Worm (Caenorhabditis elegans) whole organism, L1 larva: ENCODE data around the gene hda-2.

ENCODE experiments used
- C04F5.9 ChIP-seq: sonication (generic microtip); optimal IDR thresholded peaks from 2 replicates; lab custom pipeline; 2016; ENCODE audit warnings: missing genetic modification characterization, missing compliant biosample characterization
- C16A3.4 ChIP-seq: fragments of 150-350 bp; optimal IDR thresholded peaks from 2 replicates; lab custom pipeline; 2014; ENCODE audit warnings: missing biosample characterization, missing genetic modification characterization
- F16B12.6 ChIP-seq: fragments of 150-350 bp; optimal IDR thresholded peaks from 2 replicates; lab custom pipeline; 2014; ENCODE audit warnings: missing biosample characterization, missing genetic modification characterization
- alr-1 ChIP-seq: fragments of 200-800 bp; sonication (Bioruptor generic); optimal IDR thresholded peaks from 2 replicates; lab custom pipeline; 2018; ENCODE audit warnings: borderline replicate concordance, mild to moderate bottlenecking, missing genetic modification characterization, missing compliant biosample characterization
- aly-2 ChIP-seq: fragments of 150-350 bp; optimal IDR thresholded peaks from 2 replicates; lab custom pipeline; 2014; ENCODE audit warnings: missing biosample characterization, missing genetic modification characterization
- ama-1 ChIP-seq: fragments of 150-350 bp; optimal IDR thresholded peaks from 2 replicates; lab custom pipeline; 2014
- ceh-63 ChIP-seq: fragments of 200-800 bp; sonication (Bioruptor generic); optimal IDR thresholded peaks from 2 replicates; lab custom pipeline; 2018; ENCODE audit warnings: mild to moderate bottlenecking, missing genetic modification characterization, missing compliant biosample characterization
- ceh-82 ChIP-seq, 3 experiments: fragments of 150-350 bp in 1 of 3; sonication (generic microtip) in 2 of 3; optimal IDR thresholded peaks; 2 replicates each; lab custom pipeline; 2014 to 2017; ENCODE audit warnings: missing biosample characterization in 3 of 3, missing genetic modification characterization in 3 of 3
- ceh-88 ChIP-seq: fragments of 200-800 bp; sonication (Bioruptor generic); IDR thresholded peaks from 2 replicates; pipeline ENCODE4 v1.3.6; 2022; ENCODE audit warnings: missing genetic modification characterization, missing compliant biosample characterization
- ceh-90 ChIP-seq: sonication (generic microtip); optimal IDR thresholded peaks from 2 replicates; lab custom pipeline; 2016; ENCODE audit warnings: missing genetic modification characterization, missing compliant biosample characterization
- efl-1 ChIP-seq, 4 experiments: fragments of 150-350 bp; optimal IDR thresholded peaks in 3 of 4; peaks in 1 of 4; 1 replicate in 1 of 4; 2 replicates in 3 of 4; lab custom pipeline; 2014; ENCODE audit warnings: missing biosample characterization in 2 of 4, missing genetic modification characterization in 2 of 4, missing genetic modification reagents in 2 of 4
- efl-3 ChIP-seq: fragments of 200-800 bp; sonication (Bioruptor generic); optimal IDR thresholded peaks from 2 replicates; lab custom pipeline; 2018; ENCODE audit warnings: mild to moderate bottlenecking, missing genetic modification characterization, missing compliant biosample characterization
- egl-13 ChIP-seq: sonication (generic microtip); optimal IDR thresholded peaks from 2 replicates; lab custom pipeline; 2016; ENCODE audit warnings: missing genotype, missing genetic modification reagents, missing genetic modification characterization, missing compliant biosample characterization
- egl-27 ChIP-seq, 2 experiments: fragments of 150-350 bp in 1 of 2; sonication (generic microtip); optimal IDR thresholded peaks; 3 replicates each; lab custom pipeline; 2017 to 2018; ENCODE audit warnings: missing biosample characterization in 2 of 2, missing genetic modification characterization in 2 of 2, missing genetic modification reagents in 2 of 2
- elt-3 ChIP-seq, 6 experiments: fragments of 150-350 bp in 1 of 6; sonication (generic microtip); optimal IDR thresholded peaks; 2 replicates each; lab custom pipeline; 2017 to 2018; ENCODE audit warnings: missing biosample characterization in 6 of 6, missing genetic modification characterization in 6 of 6, inconsistent platforms in 1 of 6
- ets-5 ChIP-seq: fragments of 200-800 bp; sonication (Bioruptor generic); IDR thresholded peaks from 2 replicates; pipeline ENCODE4 v1.3.6; 2022; ENCODE audit warnings: missing genetic modification characterization, missing compliant biosample characterization
- fkh-10 ChIP-seq: sonication (generic microtip); optimal IDR thresholded peaks from 2 replicates; lab custom pipeline; 2017; ENCODE audit warnings: missing biosample characterization, missing genetic modification reagents, missing genetic modification characterization
- fkh-4 ChIP-seq: sonication (generic microtip); optimal IDR thresholded peaks from 2 replicates; lab custom pipeline; 2016; ENCODE audit warnings: missing compliant biosample characterization, missing genetic modification characterization, borderline replicate concordance
- grh-1 ChIP-seq: fragments of 200-800 bp; sonication (Bioruptor generic); IDR thresholded peaks from 2 replicates; pipeline ENCODE4 v1.3.6; 2022; ENCODE audit warnings: missing genetic modification reagents, missing genetic modification characterization, missing compliant biosample characterization
- hlh-4 ChIP-seq: sonication (generic microtip); optimal IDR thresholded peaks from 2 replicates; lab custom pipeline; 2016; ENCODE audit warnings: mild to moderate bottlenecking, missing genetic modification characterization, missing compliant biosample characterization
- jun-1 ChIP-seq: fragments of 150-350 bp; optimal IDR thresholded peaks from 2 replicates; lab custom pipeline; 2014; ENCODE audit warnings: missing biosample characterization, missing genetic modification reagents, missing genetic modification characterization
- lin-14 ChIP-seq: fragments of 200-800 bp; sonication (Bioruptor generic); optimal IDR thresholded peaks from 2 replicates; lab custom pipeline; 2018; ENCODE audit warnings: mild to moderate bottlenecking, missing genetic modification characterization, moderate library complexity, missing compliant biosample characterization
- lin-15B ChIP-seq: fragments of 150-350 bp; sonication (generic microtip); optimal IDR thresholded peaks from 3 replicates; lab custom pipeline; 2014; ENCODE audit warnings: missing biosample characterization, missing genetic modification characterization
- lin-35 ChIP-seq, 2 experiments: fragments of 150-350 bp; optimal IDR thresholded peaks; 2 replicates each; lab custom pipeline; 2014; ENCODE audit warnings: missing biosample characterization in 2 of 2, missing genetic modification characterization in 2 of 2, missing genetic modification reagents in 2 of 2
- lir-3 ChIP-seq: sonication (generic microtip); optimal IDR thresholded peaks from 2 replicates; lab custom pipeline; 2016; ENCODE audit warnings: mild to moderate bottlenecking, missing genetic modification characterization, moderate library complexity, missing compliant biosample characterization; ENCODE audit not compliant: poor library complexity
- mdl-1 ChIP-seq, 2 experiments: fragments of 150-350 bp; optimal IDR thresholded peaks; 2 replicates each; lab custom pipeline; 2014 to 2017; ENCODE audit warnings: missing biosample characterization in 2 of 2, missing genetic modification characterization in 2 of 2, inconsistent platforms in 1 of 2
- mef-2 ChIP-seq: fragments of 150-350 bp; optimal IDR thresholded peaks from 2 replicates; lab custom pipeline; 2014; ENCODE audit warnings: missing biosample characterization, missing genetic modification characterization
- mep-1 ChIP-seq: fragments of 150-350 bp; optimal IDR thresholded peaks from 2 replicates; lab custom pipeline; 2014; ENCODE audit warnings: missing biosample characterization, missing genetic modification characterization
- nhr-11 ChIP-seq: fragments of 150-350 bp; optimal IDR thresholded peaks from 2 replicates; lab custom pipeline; 2014; ENCODE audit warnings: missing biosample characterization, missing genetic modification characterization
- nhr-12 ChIP-seq: sonication (generic microtip); optimal IDR thresholded peaks from 2 replicates; lab custom pipeline; 2017; ENCODE audit warnings: missing biosample characterization, missing genetic modification characterization
- nhr-19 ChIP-seq: fragments of 200-800 bp; sonication (Bioruptor generic); conservative IDR thresholded peaks from 2 replicates; pipeline ENCODE4 v1.3.6; 2022; ENCODE audit warnings: missing genetic modification characterization, missing compliant biosample characterization
- nhr-20 ChIP-seq: sonication (generic microtip); optimal IDR thresholded peaks from 2 replicates; lab custom pipeline; 2016; ENCODE audit warnings: mild to moderate bottlenecking, missing genetic modification characterization, missing compliant biosample characterization
- nhr-237 ChIP-seq: fragments of 150-350 bp; optimal IDR thresholded peaks from 2 replicates; lab custom pipeline; 2014; ENCODE audit warnings: missing biosample characterization, missing genetic modification characterization
- nhr-28 ChIP-seq: fragments of 150-350 bp; optimal IDR thresholded peaks from 2 replicates; lab custom pipeline; 2014; ENCODE audit warnings: missing biosample characterization, missing genetic modification characterization
- nhr-47 ChIP-seq: sonication (generic microtip); optimal IDR thresholded peaks from 2 replicates; lab custom pipeline; 2016; ENCODE audit warnings: mild to moderate bottlenecking, missing genetic modification characterization, moderate library complexity, missing compliant biosample characterization
- nhr-77 ChIP-seq: fragments of 150-350 bp; optimal IDR thresholded peaks from 2 replicates; lab custom pipeline; 2014; ENCODE audit warnings: missing biosample characterization, missing genetic modification characterization
- nhr-84 ChIP-seq: sonication (generic microtip); optimal IDR thresholded peaks from 2 replicates; lab custom pipeline; 2017; ENCODE audit warnings: missing biosample characterization, missing genetic modification characterization
- nhr-90 ChIP-seq: sonication (generic microtip); optimal IDR thresholded peaks from 2 replicates; lab custom pipeline; 2016; ENCODE audit warnings: mild to moderate bottlenecking, missing genetic modification characterization, missing compliant biosample characterization; ENCODE audit not compliant: poor library complexity
- pag-3 ChIP-seq: sonication (generic microtip); optimal IDR thresholded peaks from 2 replicates; lab custom pipeline; 2017; ENCODE audit warnings: missing genetic modification characterization, mild to moderate bottlenecking, missing compliant biosample characterization, antibody characterized with exemption, borderline replicate concordance; ENCODE audit not compliant: insufficient read depth
- pax-3 ChIP-seq: fragments of 200-800 bp; sonication (Bioruptor generic); optimal IDR thresholded peaks from 2 replicates; lab custom pipeline; 2018; ENCODE audit warnings: mild to moderate bottlenecking, missing genetic modification characterization, moderate library complexity, missing compliant biosample characterization
- rnt-1 ChIP-seq: sonication (generic microtip); optimal IDR thresholded peaks from 2 replicates; lab custom pipeline; 2016; ENCODE audit warnings: mild to moderate bottlenecking, missing genetic modification characterization, moderate library complexity, missing compliant biosample characterization
- snpc-4 ChIP-seq: fragments of 150-350 bp; optimal IDR thresholded peaks from 2 replicates; lab custom pipeline; 2014; ENCODE audit warnings: missing biosample characterization, missing genetic modification characterization
- sptf-1 ChIP-seq: fragments of 150-350 bp; optimal IDR thresholded peaks from 2 replicates; lab custom pipeline; 2014; ENCODE audit warnings: missing biosample characterization, missing genetic modification characterization
- sup-37 ChIP-seq: fragments of 200-800 bp; sonication (Bioruptor generic); optimal IDR thresholded peaks from 2 replicates; lab custom pipeline; 2018; ENCODE audit warnings: mild to moderate bottlenecking, missing genetic modification characterization, missing compliant biosample characterization
- tbx-2 ChIP-seq: sonication (generic microtip); optimal IDR thresholded peaks from 2 replicates; lab custom pipeline; 2016; ENCODE audit warnings: missing genetic modification characterization, missing compliant biosample characterization
- tlp-1 ChIP-seq: fragments of 150-350 bp; optimal IDR thresholded peaks from 2 replicates; lab custom pipeline; 2014; ENCODE audit warnings: missing biosample characterization, missing genetic modification characterization
- unc-86 ChIP-seq: sonication (generic microtip); optimal IDR thresholded peaks from 2 replicates; lab custom pipeline; 2016; ENCODE audit warnings: missing genetic modification characterization, missing compliant biosample characterization
- unc-98 ChIP-seq: fragments of 200-800 bp; sonication (Bioruptor generic); IDR thresholded peaks from 2 replicates; pipeline ENCODE4 v1.3.6; 2022; ENCODE audit warnings: missing genetic modification characterization, missing compliant biosample characterization
- xbp-1 ChIP-seq: sonication (generic microtip); optimal IDR thresholded peaks from 2 replicates; lab custom pipeline; 2016; ENCODE audit warnings: missing genetic modification characterization, missing compliant biosample characterization
- zag-1 ChIP-seq: fragments of 150-350 bp; optimal IDR thresholded peaks from 2 replicates; lab custom pipeline; 2014; ENCODE audit warnings: missing biosample characterization, missing genetic modification characterization
- zip-4 ChIP-seq: fragments of 200-800 bp; sonication (Bioruptor generic); optimal IDR thresholded peaks from 2 replicates; lab custom pipeline; 2018; ENCODE audit warnings: mild to moderate bottlenecking, missing genetic modification characterization, moderate library complexity, missing compliant biosample characterization
- ztf-11 ChIP-seq, 2 experiments: sonication (generic microtip); optimal IDR thresholded peaks; 2 replicates each; lab custom pipeline; 2016 to 2017; ENCODE audit warnings: missing genetic modification characterization in 2 of 2, missing biosample characterization in 1 of 2, missing compliant biosample characterization in 1 of 2
- ztf-4 ChIP-seq: fragments of 150-350 bp; optimal IDR thresholded peaks from 2 replicates; lab custom pipeline; 2014; ENCODE audit warnings: missing biosample characterization, missing genetic modification characterization

hda-2 gene

DNA sequence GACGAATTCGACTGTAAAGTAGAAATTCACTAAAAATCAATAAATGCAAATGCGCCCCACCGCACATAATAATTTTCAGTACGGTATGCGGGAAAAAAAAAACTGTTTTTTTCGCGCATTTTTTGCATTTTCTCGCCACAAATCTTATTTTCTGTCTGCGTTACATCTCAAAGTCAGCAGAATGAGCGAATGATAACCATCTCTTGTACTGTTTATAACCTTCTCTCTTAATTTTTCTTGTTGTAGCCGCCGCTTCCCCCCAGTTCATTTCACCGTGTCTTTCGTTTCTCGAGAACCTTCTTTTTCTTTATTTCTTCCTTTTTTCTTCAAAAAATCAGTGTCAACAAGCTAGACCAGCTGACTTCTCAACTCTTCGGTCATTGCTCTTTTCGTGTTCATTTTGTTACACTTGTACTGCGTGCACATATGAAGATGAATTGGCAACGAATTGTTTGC, 6.8 kb downstream of the hda-2 start:
- peak; percentile 68 for TF ChIP-seq nhr-20
- TF ChIP-seq hlh-4 (tag; lab: Kevin White, UChicago): no peak
- no peak for TF ChIP-seq nhr-28 (tag; lab: Kevin White, UChicago)
- TF ChIP-seq unc-98 (GFP tag; lab: Robert Waterston, UW): no peak
- TF ChIP-seq mef-2 (tag; lab: Kevin White, UChicago): no peak
- no peak for TF ChIP-seq jun-1 (tag; lab: Kevin White, UChicago)
- no peak for TF ChIP-seq snpc-4 (tag; lab: Kevin White, UChicago)
- TF ChIP-seq ama-1 (lab: Kevin White, UChicago): no peak
- no peak for TF ChIP-seq fkh-4 (tag; lab: Kevin White, UChicago)
- no peak for TF ChIP-seq nhr-11 (tag; lab: Kevin White, UChicago)
- TF ChIP-seq lir-3 (tag; lab: Kevin White, UChicago): no peak
- no peak for TF ChIP-seq pag-3
- no peak for TF ChIP-seq ceh-82 (tag; optimal IDR thresholded peaks at IDR 0.05; lab: Kevin White, UChicago)
- no peak for TF ChIP-seq efl-3 (GFP tag; lab: Kevin White, UChicago)
- TF ChIP-seq efl-1 (optimal IDR thresholded peaks at IDR 0.05; lab: Kevin White, UChicago): no peak
- no peak for TF ChIP-seq efl-1 (GFP tag; optimal IDR thresholded peaks at IDR 0.05 in 1 of 2; lab: Kevin White, UChicago)
- no peak for TF ChIP-seq egl-27 (tag; optimal IDR thresholded peaks at IDR 0.05; lab: Kevin White, UChicago)
- no peak for TF ChIP-seq xbp-1
- TF ChIP-seq lin-14 (GFP tag; lab: Kevin White, UChicago): peak; percentile 24
- peak in 1 of 2 experiments; percentile 51 for TF ChIP-seq mdl-1 (tag; optimal IDR thresholded peaks at IDR 0.05; lab: Kevin White, UChicago)
- peak in 4 of 6 experiments; percentile 5 to 45 (median 30) for TF ChIP-seq elt-3 (tag; optimal IDR thresholded peaks at IDR 0.05; lab: Kevin White, UChicago)
- peak; percentile 31 for TF ChIP-seq rnt-1 (tag; lab: Kevin White, UChicago)
- TF ChIP-seq ceh-90 (tag; lab: Kevin White, UChicago): no peak
- TF ChIP-seq tlp-1 (tag; lab: Kevin White, UChicago): no peak
- TF ChIP-seq ets-5: no peak
- no peak for TF ChIP-seq nhr-84 (tag; lab: Kevin White, UChicago)
- TF ChIP-seq zip-4 (GFP tag; lab: Kevin White, UChicago): no peak
- no peak for TF ChIP-seq ceh-63 (GFP tag; lab: Kevin White, UChicago)
- no peak for TF ChIP-seq egl-13 (tag; lab: Kevin White, UChicago)
- no peak for TF ChIP-seq ceh-88 (GFP tag; lab: Robert Waterston, UW)
- no peak for TF ChIP-seq F16B12.6 (tag; lab: Kevin White, UChicago)
- no peak for TF ChIP-seq sptf-1 (tag; lab: Kevin White, UChicago)
- no peak for TF ChIP-seq nhr-47 (tag; lab: Kevin White, UChicago)
- TF ChIP-seq nhr-19 (GFP tag; lab: Robert Waterston, UW): peak; percentile 5; the same call in 1 of the 2 replicates
- TF ChIP-seq sup-37: no peak
- TF ChIP-seq ztf-4 (tag; lab: Kevin White, UChicago): peak; percentile 16
- no peak for TF ChIP-seq grh-1 (GFP tag; lab: Robert Waterston, UW)
- TF ChIP-seq fkh-10 (GFP tag; lab: Kevin White, UChicago): no peak
- TF ChIP-seq C16A3.4: no peak
- TF ChIP-seq C04F5.9 (tag; lab: Kevin White, UChicago): no peak
- peak in 1 of 2 experiments; percentile 30 for TF ChIP-seq lin-35 (GFP tag; optimal IDR thresholded peaks at IDR 0.05; lab: Kevin White, UChicago)
- no peak for TF ChIP-seq aly-2 (tag; lab: Kevin White, UChicago)
- peak; percentile 33 for TF ChIP-seq tbx-2 (tag; lab: Kevin White, UChicago)
- TF ChIP-seq nhr-90 (tag; lab: Kevin White, UChicago): peak; percentile 24
- no peak for TF ChIP-seq alr-1 (tag; lab: Kevin White, UChicago)
- TF ChIP-seq zag-1: no peak
- no peak for TF ChIP-seq lin-15B
- peak; percentile 42 for TF ChIP-seq mep-1 (tag; lab: Kevin White, UChicago)
- TF ChIP-seq nhr-237 (tag; lab: Kevin White, UChicago): no peak
- no peak for TF ChIP-seq nhr-12 (tag; lab: Kevin White, UChicago)
- TF ChIP-seq ztf-11 (tag; optimal IDR thresholded peaks at IDR 0.05; lab: Kevin White, UChicago): no peak
- TF ChIP-seq nhr-77 (tag; lab: Kevin White, UChicago): peak; percentile 52
- TF ChIP-seq unc-86 (tag; lab: Kevin White, UChicago): no peak
- no peak for TF ChIP-seq pax-3
